Worm (Caenorhabditis elegans) whole organism, L3 larva: Measurements from ENCODE around the gene math-49.

ENCODE experiments used
- ZK546.5 ChIP-seq: sonication (generic microtip); optimal IDR thresholded peaks from 2 replicates; lab custom pipeline; 2017; ENCODE audit warnings: missing biosample characterization, missing genetic modification characterization
- aly-2 ChIP-seq: fragments of 150-350 bp; optimal IDR thresholded peaks from 2 replicates; lab custom pipeline; 2014; ENCODE audit warnings: missing biosample characterization, missing genetic modification characterization
- ama-1 ChIP-seq: fragments of 150-350 bp; optimal IDR thresholded peaks from 2 replicates; lab custom pipeline; 2018
- ceh-16 ChIP-seq: sonication (generic microtip); optimal IDR thresholded peaks from 2 replicates; lab custom pipeline; 2017; ENCODE audit warnings: missing biosample characterization, missing genetic modification characterization
- ceh-82 ChIP-seq: fragments of 150-350 bp; optimal IDR thresholded peaks from 2 replicates; lab custom pipeline; 2014; ENCODE audit warnings: missing biosample characterization, missing genetic modification characterization
- egl-27 ChIP-seq: sonication (generic microtip); optimal IDR thresholded peaks from 4 replicates; lab custom pipeline; 2017; ENCODE audit warnings: missing biosample characterization, missing genetic modification reagents, missing genetic modification characterization
- egl-5 ChIP-seq: fragments of 150-350 bp; optimal IDR thresholded peaks from 2 replicates; lab custom pipeline; 2017; ENCODE audit warnings: missing biosample characterization, missing genetic modification reagents, missing genetic modification characterization, inconsistent platforms
- elt-1 ChIP-seq: fragments of 150-350 bp; optimal IDR thresholded peaks from 2 replicates; lab custom pipeline; 2014; ENCODE audit warnings: missing biosample characterization, missing genetic modification characterization
- elt-2 ChIP-seq: sonication (generic microtip); optimal IDR thresholded peaks from 2 replicates; lab custom pipeline; 2016; ENCODE audit warnings: missing genetic modification reagents, mild to moderate bottlenecking, missing genetic modification characterization, missing compliant biosample characterization
- elt-3 ChIP-seq, 3 experiments: fragments of 150-350 bp in 1 of 3; sonication (generic microtip) in 2 of 3; optimal IDR thresholded peaks; 2 replicates in 2 of 3; 4 replicates in 1 of 3; lab custom pipeline; 2014 to 2017; ENCODE audit warnings: missing biosample characterization in 3 of 3, missing genetic modification characterization in 3 of 3
- eor-1 ChIP-seq, 2 experiments: fragments of 150-350 bp; optimal IDR thresholded peaks; 2 replicates each; lab custom pipeline; 2014 to 2018; ENCODE audit warnings: missing biosample characterization in 2 of 2, missing genetic modification characterization in 2 of 2
- fkh-10 ChIP-seq: sonication (generic microtip); optimal IDR thresholded peaks from 2 replicates; lab custom pipeline; 2017; ENCODE audit warnings: missing biosample characterization, missing genetic modification reagents, missing genetic modification characterization
- fos-1 ChIP-seq: fragments of 150-350 bp; optimal IDR thresholded peaks from 2 replicates; lab custom pipeline; 2014; ENCODE audit warnings: missing biosample characterization, missing genetic modification characterization
- hmg-11 ChIP-seq: sonication (generic microtip); optimal IDR thresholded peaks from 2 replicates; lab custom pipeline; 2016; ENCODE audit warnings: missing genetic modification characterization, missing compliant biosample characterization
- lin-15B ChIP-seq: fragments of 150-350 bp; optimal IDR thresholded peaks from 2 replicates; lab custom pipeline; 2014; ENCODE audit warnings: missing biosample characterization, missing genetic modification characterization
- lin-39 ChIP-seq: fragments of 150-350 bp; optimal IDR thresholded peaks from 2 replicates; lab custom pipeline; 2018; ENCODE audit warnings: missing biosample characterization, missing genetic modification reagents, missing genetic modification characterization
- lsy-12 ChIP-seq: sonication (generic microtip); optimal IDR thresholded peaks from 2 replicates; lab custom pipeline; 2016; ENCODE audit warnings: mild to moderate bottlenecking, missing genetic modification characterization, missing compliant biosample characterization
- mdl-1 ChIP-seq: fragments of 150-350 bp; optimal IDR thresholded peaks from 2 replicates; lab custom pipeline; 2014; ENCODE audit warnings: missing biosample characterization, missing genetic modification characterization
- mml-1 ChIP-seq: fragments of 150-350 bp; sonication (generic microtip); optimal IDR thresholded peaks from 3 replicates; lab custom pipeline; 2014; ENCODE audit warnings: missing biosample characterization, missing genetic modification characterization
- nhr-11 ChIP-seq: fragments of 150-350 bp; optimal IDR thresholded peaks from 2 replicates; lab custom pipeline; 2014; ENCODE audit warnings: missing biosample characterization, missing genetic modification characterization
- nhr-23 ChIP-seq: fragments of 150-350 bp; optimal IDR thresholded peaks from 2 replicates; lab custom pipeline; 2014; ENCODE audit warnings: missing biosample characterization, missing genetic modification reagents, missing genetic modification characterization
- nhr-237 ChIP-seq: fragments of 150-350 bp; optimal IDR thresholded peaks from 2 replicates; lab custom pipeline; 2014; ENCODE audit warnings: missing biosample characterization, missing genetic modification characterization
- nhr-25 ChIP-seq: sonication (generic microtip); optimal IDR thresholded peaks from 2 replicates; lab custom pipeline; 2017; ENCODE audit warnings: missing biosample characterization, missing genetic modification characterization
- nhr-67 ChIP-seq: fragments of 150-350 bp; optimal IDR thresholded peaks from 2 replicates; lab custom pipeline; 2014; ENCODE audit warnings: missing biosample characterization, missing genetic modification characterization
- nhr-76 ChIP-seq: fragments of 150-350 bp; sonication (generic microtip); optimal IDR thresholded peaks from 5 replicates; lab custom pipeline; 2014; ENCODE audit warnings: missing biosample characterization, missing genetic modification characterization
- nhr-77 ChIP-seq: fragments of 150-350 bp; optimal IDR thresholded peaks from 2 replicates; lab custom pipeline; 2014; ENCODE audit warnings: missing biosample characterization, missing genetic modification characterization
- pha-4 ChIP-seq: fragments of 150-350 bp; optimal IDR thresholded peaks from 2 replicates; lab custom pipeline; 2014; ENCODE audit warnings: missing biosample characterization, missing genetic modification reagents, missing genetic modification characterization
- pqm-1 ChIP-seq: fragments of 150-350 bp; optimal IDR thresholded peaks from 2 replicates; lab custom pipeline; 2017; ENCODE audit warnings: missing biosample characterization, missing genetic modification characterization, inconsistent platforms
- sea-2 ChIP-seq: fragments of 150-350 bp; sonication (generic microtip); optimal IDR thresholded peaks from 4 replicates; lab custom pipeline; 2014; ENCODE audit warnings: missing biosample characterization, missing genetic modification reagents, missing genetic modification characterization
- skn-1 ChIP-seq: fragments of 150-350 bp; optimal IDR thresholded peaks from 2 replicates; lab custom pipeline; 2014; ENCODE audit warnings: missing biosample characterization, missing genetic modification characterization
- snpc-4 ChIP-seq: fragments of 150-350 bp; optimal IDR thresholded peaks from 2 replicates; lab custom pipeline; 2014; ENCODE audit warnings: missing biosample characterization, missing genetic modification characterization
- tbx-2 ChIP-seq: sonication (generic microtip); optimal IDR thresholded peaks from 2 replicates; lab custom pipeline; 2016; ENCODE audit warnings: mild to moderate bottlenecking, missing genetic modification characterization, missing compliant biosample characterization
- unc-39 ChIP-seq: sonication (generic microtip); optimal IDR thresholded peaks from 4 replicates; lab custom pipeline; 2017; ENCODE audit warnings: missing biosample characterization, missing genetic modification characterization
- ztf-11 ChIP-seq: fragments of 150-350 bp; optimal IDR thresholded peaks from 2 replicates; lab custom pipeline; 2014; ENCODE audit warnings: missing biosample characterization, missing genetic modification characterization
- ztf-4 ChIP-seq: fragments of 150-350 bp; optimal IDR thresholded peaks from 2 replicates; lab custom pipeline; 2014; ENCODE audit warnings: missing biosample characterization, missing genetic modification characterization

math-49 gene

ce11 chrII:1926162-1926561 lies 29.3 kb downstream of the math-49 start, which contains the start of gene F52C6.2:
F52C6.2 (plus strand) TSS chrII:1926462.
- TF ChIP-seq unc-39 = no peak

- no peak for TF ChIP-seq skn-1 (tag; lab: Kevin White, UChicago)
- TF ChIP-seq snpc-4 (tag; lab: Kevin White, UChicago) = no peak
- no peak for TF ChIP-seq lsy-12
- no peak for TF ChIP-seq eor-1 (tag; optimal IDR thresholded peaks at IDR 0.05; lab: Kevin White, UChicago)
- TF ChIP-seq lin-39 (tag; lab: Kevin White, UChicago) = no peak
- TF ChIP-seq fos-1 = no peak
- no peak for TF ChIP-seq elt-1
- TF ChIP-seq fkh-10 (GFP tag; lab: Kevin White, UChicago) = no peak
- TF ChIP-seq ztf-11 (tag; lab: Kevin White, UChicago) = no peak
- TF ChIP-seq nhr-11 (tag; lab: Kevin White, UChicago) = no peak
- no peak for TF ChIP-seq tbx-2 (tag; lab: Kevin White, UChicago)
- no peak for TF ChIP-seq pqm-1 (tag; lab: Kevin White, UChicago)
- TF ChIP-seq elt-3 (tag; optimal IDR thresholded peaks at IDR 0.05; lab: Kevin White, UChicago) = no peak
- TF ChIP-seq nhr-237 (tag; lab: Kevin White, UChicago) = no peak
- no peak for TF ChIP-seq lin-15B (tag; lab: Kevin White, UChicago)
Observed at ce11 chrII:1924459-1924858, 31.0 kb downstream of the math-49 start, which contains the start of gene F52C6.3. F52C6.3 (plus strand) TSS chrII:1924759.

- TF ChIP-seq egl-27 (tag; lab: Kevin White, UChicago) (no peak), skn-1 (tag; lab: Kevin White, UChicago) (no peak), nhr-77 (tag; lab: Kevin White, UChicago) (no peak), sea-2 (GFP tag; lab: Kevin White, UChicago) (no peak), elt-2 (tag; lab: Kevin White, UChicago) (no peak), lin-15B (tag; lab: Kevin White, UChicago) (no peak), ztf-4 (tag; lab: Kevin White, UChicago) (no peak)
Observed at ce11 chrII:1922665-1923187, 32.7 kb downstream of the math-49 start, which contains the start of the genes bath-2 and F52C6.4. bath-2 (minus strand) TSS chrII:1922765. F52C6.4 (plus strand) TSS chrII:1923137.

ce11 chrII:1921018-1921417 lies 34.5 kb downstream of the math-49 start, which contains the start of gene bath-7:
bath-7 (minus strand) TSS chrII:1921118.
- no peak for TF ChIP-seq egl-5 (tag; lab: Kevin White, UChicago)
- TF ChIP-seq tbx-2 (tag; lab: Kevin White, UChicago) = no peak
- TF ChIP-seq nhr-76 (tag; lab: Kevin White, UChicago) = no peak
- no peak for TF ChIP-seq lin-15B (tag; lab: Kevin White, UChicago)
- no peak for TF ChIP-seq ZK546.5 (tag; lab: Kevin White, UChicago)
- TF ChIP-seq eor-1 (tag; optimal IDR thresholded peaks at IDR 0.05; lab: Kevin White, UChicago) = no peak
- no peak for TF ChIP-seq aly-2 (tag; lab: Kevin White, UChicago)
- TF ChIP-seq ceh-16 (tag; lab: Kevin White, UChicago) = no peak
- TF ChIP-seq nhr-25 (tag; lab: Kevin White, UChicago) = no peak
- TF ChIP-seq lin-39 (tag; lab: Kevin White, UChicago) = no peak
- TF ChIP-seq nhr-67 (tag; lab: Kevin White, UChicago) = no peak
- TF ChIP-seq nhr-23 (tag; lab: Kevin White, UChicago) = no peak
- no peak for TF ChIP-seq egl-27 (tag; lab: Kevin White, UChicago)
- no peak for TF ChIP-seq elt-1
- no peak for TF ChIP-seq pha-4 (tag; lab: Kevin White, UChicago)
- TF ChIP-seq mdl-1 (tag; lab: Kevin White, UChicago) = no peak
- no peak for TF ChIP-seq mml-1 (tag; lab: Kevin White, UChicago)
- no peak for TF ChIP-seq fos-1

DNA sequence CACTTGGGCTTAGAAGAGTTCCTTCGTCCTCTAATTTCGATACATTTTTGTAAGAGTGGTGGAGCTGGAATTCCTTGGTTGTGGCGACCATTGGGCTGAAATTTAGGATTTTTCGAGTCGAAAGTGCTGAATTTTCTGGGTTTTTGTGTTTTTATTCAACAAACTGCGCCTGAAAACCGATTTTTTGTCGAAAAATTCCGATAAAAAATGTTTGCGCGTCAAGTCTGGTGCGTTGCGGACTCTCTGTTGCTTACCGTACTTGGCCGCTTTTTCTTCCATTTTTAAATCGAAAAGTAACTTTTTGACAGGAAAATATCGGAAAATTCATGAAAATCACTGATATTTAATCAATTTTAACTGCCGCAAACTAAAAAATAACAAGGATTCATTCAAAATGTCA lies 37.6 kb downstream of the math-49 start, which contains the start of gene bath-4:
bath-4 (minus strand) TSS at position 101 of the 400 bp plus-strand sequence.
- TF ChIP-seq ceh-16 (tag; lab: Kevin White, UChicago) (no peak), nhr-25 (tag; lab: Kevin White, UChicago) (no peak), egl-27 (tag; lab: Kevin White, UChicago) (no peak), ceh-82 (tag; lab: Kevin White, UChicago) (no peak), elt-3 (tag; optimal IDR thresholded peaks at IDR 0.05; lab: Kevin White, UChicago) (no peak), mml-1 (tag; lab: Kevin White, UChicago) (no peak), unc-39 (no peak), ama-1 (lab: Kevin White, UChicago) (no peak), hmg-11 (tag; lab: Kevin White, UChicago) (no peak), snpc-4 (tag; lab: Kevin White, UChicago) (no peak), pha-4 (tag; lab: Kevin White, UChicago) (no peak)
